Fruit fly (Drosophila melanogaster) whole organism, pupa: ENCODE results near the gene BckdhA.

Experiments used
- CG10348 ChIP-seq: fragments of 200-800 bp; sonication (Bioruptor generic); IDR thresholded peaks from 2 replicates; pipeline ENCODE4 v1.3.6; 2022; ENCODE audit warnings: missing biosample characterization, missing genetic modification characterization
- CG12605 ChIP-seq: fragments of 200-800 bp; sonication (Bioruptor generic); IDR thresholded peaks from 2 replicates; pipeline ENCODE4 v1.3.6; 2022; ENCODE audit warnings: missing biosample characterization, missing genetic modification characterization
- CG13204 ChIP-seq: fragments of 200-800 bp; sonication (Bioruptor generic); optimal IDR thresholded peaks from 2 replicates; lab custom pipeline; 2018; ENCODE audit warnings: missing biosample characterization, mild to moderate bottlenecking, missing genetic modification characterization, moderate library complexity
- CG14655 ChIP-seq: fragments of 200-800 bp; sonication (Bioruptor generic); optimal IDR thresholded peaks from 3 replicates; lab custom pipeline; 2017; ENCODE audit warnings: mild to moderate bottlenecking, missing biosample characterization, missing genetic modification reagents, missing genetic modification characterization
- CG15710 ChIP-seq: fragments of 200-800 bp; sonication (Bioruptor generic); optimal IDR thresholded peaks from 2 replicates; lab custom pipeline; 2018; ENCODE audit warnings: missing biosample characterization, mild to moderate bottlenecking, missing genetic modification characterization, moderate library complexity
- CG17806 ChIP-seq: fragments of 200-800 bp; sonication (Bioruptor generic); optimal IDR thresholded peaks from 2 replicates; lab custom pipeline; 2018; ENCODE audit warnings: missing biosample characterization, mild to moderate bottlenecking, missing genetic modification characterization, moderate library complexity
- CG32121 ChIP-seq: fragments of 200-800 bp; sonication (Bioruptor generic); IDR thresholded peaks from 2 replicates; pipeline ENCODE4 v1.3.6; 2022; ENCODE audit warnings: missing biosample characterization, missing genetic modification characterization
- CG34367 ChIP-seq: fragments of 200-800 bp; sonication (Bioruptor generic); optimal IDR thresholded peaks from 2 replicates; lab custom pipeline; 2018; ENCODE audit warnings: missing biosample characterization, mild to moderate bottlenecking, missing genetic modification characterization
- CG4496 ChIP-seq: fragments of 200-800 bp; sonication (Bioruptor generic); IDR thresholded peaks from 3 replicates; pipeline ENCODE4 v1.3.6; 2022; ENCODE audit warnings: missing biosample characterization, missing genetic modification characterization
- CG8159 ChIP-seq: fragments of 200-800 bp; sonication (Bioruptor generic); optimal IDR thresholded peaks from 3 replicates; lab custom pipeline; 2018; ENCODE audit warnings: missing biosample characterization, mild to moderate bottlenecking, missing genetic modification characterization, moderate library complexity
- CG8301 ChIP-seq: fragments of 200-800 bp; sonication (Bioruptor generic); optimal IDR thresholded peaks from 2 replicates; lab custom pipeline; 2018; ENCODE audit warnings: missing biosample characterization, mild to moderate bottlenecking, missing genetic modification characterization
- CG9948 ChIP-seq: fragments of 200-800 bp; sonication (Bioruptor generic); optimal IDR thresholded peaks from 2 replicates; lab custom pipeline; 2018; ENCODE audit warnings: missing biosample characterization, mild to moderate bottlenecking, missing genetic modification characterization, moderate library complexity
- D1 ChIP-seq: fragments of 200-800 bp; sonication (Bioruptor generic); optimal IDR thresholded peaks from 2 replicates; lab custom pipeline; 2018; ENCODE audit warnings: missing biosample characterization, mild to moderate bottlenecking, missing genetic modification characterization, moderate library complexity
- EcR ChIP-seq: fragments of 200-800 bp; sonication (Bioruptor generic); optimal IDR thresholded peaks from 3 replicates; lab custom pipeline; 2019; ENCODE audit warnings: missing biosample characterization, missing genetic modification characterization, mild to moderate bottlenecking, moderate library complexity, missing genetic modification reagents
- Ets98B ChIP-seq: fragments of 200-800 bp; sonication (Bioruptor generic); IDR thresholded peaks from 2 replicates; pipeline ENCODE4 v1.3.6; 2022; ENCODE audit warnings: missing biosample characterization, missing genetic modification characterization
- Pif1A ChIP-seq: fragments of 200-800 bp; sonication (Bioruptor generic); optimal IDR thresholded peaks from 3 replicates; lab custom pipeline; 2016; ENCODE audit warnings: missing biosample characterization, missing genetic modification characterization
- Pif1B ChIP-seq: fragments of 200-800 bp; sonication (Bioruptor generic); optimal IDR thresholded peaks from 3 replicates; lab custom pipeline; 2016; ENCODE audit warnings: missing biosample characterization, missing genetic modification characterization
- Snoo ChIP-seq: fragments of 200-800 bp; sonication (Bioruptor generic); optimal IDR thresholded peaks from 3 replicates; lab custom pipeline; 2017; ENCODE audit warnings: missing biosample characterization, mild to moderate bottlenecking, missing genetic modification characterization, inconsistent platforms
- fd96Ca ChIP-seq: fragments of 200-800 bp; sonication (Bioruptor generic); IDR thresholded peaks from 3 replicates; pipeline ENCODE4 v1.3.6; 2022; ENCODE audit warnings: missing biosample characterization, missing genetic modification characterization
- gl ChIP-seq: fragments of 200-800 bp; sonication (Bioruptor generic); optimal IDR thresholded peaks from 2 replicates; lab custom pipeline; 2018; ENCODE audit warnings: missing biosample characterization, mild to moderate bottlenecking, missing genetic modification characterization
- rn ChIP-seq: fragments of 200-800 bp; sonication (Bioruptor generic); IDR thresholded peaks from 2 replicates; pipeline ENCODE4 v1.3.6; 2022; ENCODE audit warnings: missing biosample characterization, missing genetic modification characterization

BckdhA gene

dm6 chr3R:9595681-9596357 lies 40.2 kb downstream of the BckdhA start:
- TF ChIP-seq fd96Ca (GFP tag; lab: Robert Waterston, UW) (no peak), CG4496 (GFP tag; lab: Robert Waterston, UW) (no peak), EcR (GFP tag; lab: Kevin White, UChicago) (no peak), gl (no peak), Snoo (tag; lab: Kevin White, UChicago) (no peak), CG8159 (tag; lab: Kevin White, UChicago) (no peak), D1 (tag; lab: Kevin White, UChicago) (no peak), Ets98B (GFP tag; lab: Robert Waterston, UW) (no peak), Pif1A (GFP tag; lab: Kevin White, UChicago) (no peak), CG8301 (tag; lab: Kevin White, UChicago) (no peak), CG13204 (GFP tag; lab: Kevin White, UChicago) (no peak), CG32121 (GFP tag; lab: Robert Waterston, UW) (no peak), Pif1B (no peak), CG15710 (no peak), CG12605 (GFP tag; lab: Robert Waterston, UW) (no peak)

DNA sequence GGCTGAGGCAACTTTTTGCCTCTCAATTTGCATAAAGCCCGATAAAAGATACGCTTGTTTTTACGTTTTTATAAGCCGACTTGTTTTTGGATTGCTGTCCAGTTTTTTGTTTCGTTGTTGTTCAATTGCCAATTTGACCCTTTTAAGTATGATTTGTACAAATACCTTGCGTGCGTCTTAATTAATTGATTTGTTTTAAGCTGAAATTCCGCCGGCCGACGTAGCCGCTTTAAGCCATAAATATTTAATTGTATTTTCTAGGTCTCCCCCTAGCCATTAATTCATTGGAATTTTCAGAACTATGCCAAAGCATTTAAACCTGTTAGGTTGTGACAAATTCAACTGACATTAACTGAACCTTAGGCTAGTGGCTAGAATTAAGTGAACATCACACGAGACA lies 41.0 kb downstream of the BckdhA start:
- TF ChIP-seq Pif1B (no peak), Pif1A (GFP tag; lab: Kevin White, UChicago) (no peak), CG13204 (GFP tag; lab: Kevin White, UChicago) (no peak), CG4496 (GFP tag; lab: Robert Waterston, UW) (no peak), CG8301 (tag; lab: Kevin White, UChicago) (no peak), CG32121 (GFP tag; lab: Robert Waterston, UW) (no peak)

- TF ChIP-seq Ets98B (GFP tag; lab: Robert Waterston, UW) (peak; percentile 68), Snoo (tag; lab: Kevin White, UChicago) (peak; percentile 27), CG34367 (tag; lab: Kevin White, UChicago) (peak; percentile 47), fd96Ca (GFP tag; lab: Robert Waterston, UW) (peak; percentile 87), Pif1B (peak; percentile 77), CG32121 (GFP tag; lab: Robert Waterston, UW) (peak; percentile 76), EcR (GFP tag; lab: Kevin White, UChicago) (no peak), CG13204 (GFP tag; lab: Kevin White, UChicago) (peak; percentile 6), CG12605 (GFP tag; lab: Robert Waterston, UW) (peak; percentile 73), CG8301 (tag; lab: Kevin White, UChicago) (peak; percentile 94), CG15710 (peak; percentile 58), CG17806 (peak; percentile 75), rn (peak; percentile 38; the same call in 1 of the 2 replicates), D1 (tag; lab: Kevin White, UChicago) (peak; percentile 20), CG8159 (tag; lab: Kevin White, UChicago) (peak; percentile 67), CG4496 (GFP tag; lab: Robert Waterston, UW) (peak; percentile 82), Pif1A (GFP tag; lab: Kevin White, UChicago) (peak; percentile 85), CG9948 (tag; lab: Kevin White, UChicago) (peak; percentile 75), CG10348 (GFP tag; lab: Robert Waterston, UW) (peak; percentile 48; the same call in 1 of the 2 replicates), gl (peak; percentile 6), CG14655 (GFP tag; lab: Kevin White, UChicago) (peak; percentile 92)
Measured at dm6 chr3R:9598099-9598498, 42.5 kb downstream of the BckdhA start.

dm6 chr3R:9600558-9600959 lies 45.0 kb downstream of the BckdhA start:
- TF ChIP-seq CG14655 (GFP tag; lab: Kevin White, UChicago) (peak; percentile 25), CG4496 (GFP tag; lab: Robert Waterston, UW) (peak; percentile 51; the same call in 2 of the 3 replicates), gl (peak; percentile 22), Snoo (tag; lab: Kevin White, UChicago) (no peak), Pif1A (GFP tag; lab: Kevin White, UChicago) (peak; percentile 45), CG9948 (tag; lab: Kevin White, UChicago) (peak; percentile 6), CG8301 (tag; lab: Kevin White, UChicago) (peak; percentile 27), CG34367 (tag; lab: Kevin White, UChicago) (no peak), EcR (GFP tag; lab: Kevin White, UChicago) (no peak), rn (no peak), Ets98B (GFP tag; lab: Robert Waterston, UW) (peak; percentile 40), CG8159 (tag; lab: Kevin White, UChicago) (peak; percentile 61), CG15710 (peak; percentile 40), CG10348 (GFP tag; lab: Robert Waterston, UW) (no peak), fd96Ca (GFP tag; lab: Robert Waterston, UW) (no peak), CG32121 (GFP tag; lab: Robert Waterston, UW) (no peak), CG17806 (peak; percentile 45), CG13204 (GFP tag; lab: Kevin White, UChicago) (no peak), D1 (tag; lab: Kevin White, UChicago) (no peak), CG12605 (GFP tag; lab: Robert Waterston, UW) (no peak), Pif1B (peak; percentile 31)

DNA sequence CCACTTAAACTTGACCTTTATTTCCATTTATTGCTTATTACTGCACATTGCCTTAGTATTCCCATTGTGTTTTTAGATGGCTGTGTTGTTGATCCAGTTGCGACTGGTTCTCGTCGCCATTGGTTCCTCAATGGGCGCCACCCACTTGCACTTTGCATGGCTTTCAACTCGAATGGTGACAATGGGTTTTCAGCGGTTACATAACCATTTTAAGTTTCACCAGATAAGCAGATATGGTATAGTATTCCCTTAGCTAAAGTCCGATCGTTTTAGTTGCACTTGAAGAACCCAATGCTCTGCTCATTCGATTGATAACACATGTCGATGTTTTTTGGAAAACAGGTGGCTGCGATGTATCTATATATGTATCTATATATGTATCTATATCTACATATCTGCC lies 46.4 kb downstream of the BckdhA start:
- TF ChIP-seq CG8159 (tag; lab: Kevin White, UChicago) = no peak
- peak; percentile 7 for TF ChIP-seq CG15710
